Fruit fly (Drosophila melanogaster) whole organism, prepupa: ENCODE results near the gene GluRIIB.

ENCODE experiments used
- Blimp-1 ChIP-seq: fragments of 200-800 bp; sonication (Bioruptor generic); optimal IDR thresholded peaks from 3 replicates; lab custom pipeline; 2017; ENCODE audit warnings: missing biosample characterization, missing genetic modification characterization, mild to moderate bottlenecking, moderate library complexity, missing genetic modification reagents
- CG10631 ChIP-seq: fragments of 200-800 bp; sonication (Bioruptor generic); optimal IDR thresholded peaks from 2 replicates; lab custom pipeline; 2016; ENCODE audit warnings: missing biosample characterization, missing genetic modification characterization
- CG10669 ChIP-seq: fragments of 200-800 bp; sonication (Bioruptor generic); optimal IDR thresholded peaks from 3 replicates; lab custom pipeline; 2018; ENCODE audit warnings: missing biosample characterization, mild to moderate bottlenecking, missing genetic modification characterization, moderate library complexity
- CG11762 ChIP-seq: fragments of 200-800 bp; sonication (Bioruptor generic); optimal IDR thresholded peaks from 3 replicates; lab custom pipeline; 2016; ENCODE audit warnings: missing biosample characterization, missing genetic modification characterization; ENCODE audit not compliant: insufficient read depth
- CG1621 ChIP-seq: fragments of 200-800 bp; sonication (Bioruptor generic); optimal IDR thresholded peaks from 3 replicates; lab custom pipeline; 2018; ENCODE audit warnings: missing biosample characterization, mild to moderate bottlenecking, missing genetic modification characterization
- CG16779 ChIP-seq: fragments of 200-800 bp; sonication (Bioruptor generic); optimal IDR thresholded peaks from 3 replicates; lab custom pipeline; 2017; ENCODE audit warnings: missing biosample characterization, mild to moderate bottlenecking, missing genetic modification characterization
- CG3032 ChIP-seq: fragments of 200-800 bp; optimal IDR thresholded peaks from 2 replicates; lab custom pipeline; 2019; ENCODE audit warnings: missing biosample characterization, mild to moderate bottlenecking, missing genetic modification characterization, moderate library complexity
- CG31627 ChIP-seq: fragments of 200-800 bp; sonication (Bioruptor generic); optimal IDR thresholded peaks from 3 replicates; lab custom pipeline; 2016; ENCODE audit warnings: missing biosample characterization, missing genetic modification characterization
- CG32006 ChIP-seq: fragments of 200-800 bp; sonication (Bioruptor generic); optimal IDR thresholded peaks from 3 replicates; lab custom pipeline; 2017; ENCODE audit warnings: missing biosample characterization, mild to moderate bottlenecking, missing genetic modification characterization
- CG34406 ChIP-seq: fragments of 200-800 bp; sonication (Bioruptor generic); optimal IDR thresholded peaks from 3 replicates; lab custom pipeline; 2016; ENCODE audit warnings: missing biosample characterization, missing genetic modification characterization
- CG3919 ChIP-seq: fragments of 200-800 bp; sonication (Bioruptor generic); optimal IDR thresholded peaks from 3 replicates; lab custom pipeline; 2016; ENCODE audit warnings: missing biosample characterization, missing genetic modification characterization
- CG4318 ChIP-seq: fragments of 200-800 bp; sonication (Bioruptor generic); optimal IDR thresholded peaks from 3 replicates; lab custom pipeline; 2017; ENCODE audit warnings: missing biosample characterization, mild to moderate bottlenecking, missing genetic modification characterization
- CG6163 ChIP-seq: fragments of 200-800 bp; sonication (Bioruptor generic); IDR thresholded peaks from 3 replicates; pipeline ENCODE4 v1.3.6; 2022; ENCODE audit warnings: missing biosample characterization, missing genetic modification characterization
- CG6792 ChIP-seq: fragments of 200-800 bp; sonication (Bioruptor generic); optimal IDR thresholded peaks from 3 replicates; lab custom pipeline; 2016; ENCODE audit warnings: missing biosample characterization, missing genetic modification characterization
- CG6808 ChIP-seq: fragments of 200-800 bp; sonication (Bioruptor generic); optimal IDR thresholded peaks from 3 replicates; lab custom pipeline; 2017; ENCODE audit warnings: missing biosample characterization, missing genetic modification characterization, mild to moderate bottlenecking, moderate library complexity, missing genetic modification reagents
- CG7368 ChIP-seq: fragments of 200-800 bp; sonication (Bioruptor generic); optimal IDR thresholded peaks from 3 replicates; lab custom pipeline; 2016; ENCODE audit warnings: missing biosample characterization, missing genetic modification characterization
- CG8119 ChIP-seq: fragments of 200-800 bp; sonication (Bioruptor generic); IDR thresholded peaks from 3 replicates; pipeline ENCODE4 v1.3.6; 2022; ENCODE audit warnings: missing biosample characterization, missing genetic modification characterization
- CG8632 ChIP-seq: fragments of 200-800 bp; sonication (Bioruptor generic); optimal IDR thresholded peaks from 3 replicates; lab custom pipeline; 2016; ENCODE audit warnings: missing biosample characterization, missing genetic modification characterization
- CG9139 ChIP-seq: fragments of 200-800 bp; sonication (Bioruptor generic); optimal IDR thresholded peaks from 3 replicates; lab custom pipeline; 2017; ENCODE audit warnings: missing biosample characterization, mild to moderate bottlenecking, missing genetic modification characterization
- Eip78C ChIP-seq: fragments of 200-800 bp; sonication (Bioruptor generic); peaks from one replicate; lab custom pipeline; 2016; ENCODE audit warnings: missing biosample characterization, missing genetic modification characterization
- Ets21C ChIP-seq: fragments of 200-800 bp; sonication (Bioruptor generic); optimal IDR thresholded peaks from 3 replicates; lab custom pipeline; 2016; ENCODE audit warnings: missing biosample characterization, missing genetic modification characterization
- Hr38 ChIP-seq: sonication (Bioruptor generic); optimal IDR thresholded peaks from 2 replicates; lab custom pipeline; 2016; ENCODE audit warnings: missing biosample characterization, missing genetic modification characterization
- Hr39 ChIP-seq: fragments of 200-800 bp; sonication (Bioruptor generic); optimal IDR thresholded peaks from 2 replicates; lab custom pipeline; 2016; ENCODE audit warnings: missing biosample characterization, missing genetic modification characterization
- Lpt ChIP-seq: fragments of 200-800 bp; sonication (Bioruptor generic); optimal IDR thresholded peaks from 3 replicates; lab custom pipeline; 2016; ENCODE audit warnings: missing biosample characterization, missing genetic modification characterization
- Met ChIP-seq: fragments of 200-800 bp; sonication (Bioruptor generic); optimal IDR thresholded peaks from 3 replicates; lab custom pipeline; 2016; ENCODE audit warnings: missing biosample characterization, missing genetic modification characterization
- OdsH ChIP-seq: fragments of 200-800 bp; sonication (Bioruptor generic); optimal IDR thresholded peaks from 3 replicates; lab custom pipeline; 2016; ENCODE audit warnings: missing biosample characterization, missing genetic modification characterization
- Smox ChIP-seq: fragments of 200-800 bp; sonication (Bioruptor generic); optimal IDR thresholded peaks from 3 replicates; lab custom pipeline; 2016; ENCODE audit warnings: missing biosample characterization, missing genetic modification characterization
- Sox102F ChIP-seq: fragments of 200-800 bp; sonication (Bioruptor generic); optimal IDR thresholded peaks from 2 replicates; lab custom pipeline; 2016; ENCODE audit warnings: missing biosample characterization, mild to moderate bottlenecking, missing genetic modification characterization
- Sox14 ChIP-seq: fragments of 200-800 bp; sonication (Bioruptor generic); optimal IDR thresholded peaks from 3 replicates; lab custom pipeline; 2016; ENCODE audit warnings: missing biosample characterization, missing genetic modification characterization
- Sox15 ChIP-seq: fragments of 200-800 bp; sonication (Bioruptor generic); optimal IDR thresholded peaks from 3 replicates; lab custom pipeline; 2016; ENCODE audit warnings: missing biosample characterization, missing genetic modification characterization
- achi ChIP-seq: fragments of 200-800 bp; sonication (Bioruptor generic); optimal IDR thresholded peaks from 3 replicates; lab custom pipeline; 2016; ENCODE audit warnings: missing biosample characterization, missing genetic modification characterization
- cyc ChIP-seq: fragments of 200-800 bp; sonication (Bioruptor generic); optimal IDR thresholded peaks from 3 replicates; lab custom pipeline; 2016; ENCODE audit warnings: missing biosample characterization, missing genetic modification characterization
- dac ChIP-seq: fragments of 200-800 bp; sonication (Bioruptor generic); optimal IDR thresholded peaks from 2 replicates; lab custom pipeline; 2017; ENCODE audit warnings: missing biosample characterization, mild to moderate bottlenecking, missing genetic modification characterization
- dsx ChIP-seq: fragments of 200-800 bp; optimal IDR thresholded peaks from 3 replicates; lab custom pipeline; 2019; ENCODE audit warnings: missing biosample characterization, mild to moderate bottlenecking, missing genetic modification characterization, moderate library complexity; ENCODE audit not compliant: poor library complexity, severe bottlenecking
- eg ChIP-seq: fragments of 200-800 bp; sonication (Bioruptor generic); IDR thresholded peaks from 3 replicates; pipeline ENCODE4 v1.3.6; 2022; ENCODE audit warnings: missing biosample characterization, missing genetic modification characterization
- esn ChIP-seq: fragments of 200-800 bp; sonication (Bioruptor generic); optimal IDR thresholded peaks from 2 replicates; lab custom pipeline; 2016; ENCODE audit warnings: missing biosample characterization, mild to moderate bottlenecking, missing genetic modification characterization, moderate library complexity
- fd59A ChIP-seq: fragments of 200-800 bp; sonication (Bioruptor generic); optimal IDR thresholded peaks from 2 replicates; lab custom pipeline; 2017; ENCODE audit warnings: missing biosample characterization, mild to moderate bottlenecking, missing genetic modification characterization, missing genetic modification reagents
- fd85E ChIP-seq: fragments of 200-800 bp; sonication (Bioruptor generic); optimal IDR thresholded peaks from 3 replicates; lab custom pipeline; 2016; ENCODE audit warnings: missing biosample characterization, missing genetic modification characterization
- fkh ChIP-seq: fragments of 200-800 bp; sonication (Bioruptor generic); optimal IDR thresholded peaks from 3 replicates; lab custom pipeline; 2017; ENCODE audit warnings: missing biosample characterization, mild to moderate bottlenecking, missing genetic modification characterization, moderate library complexity
- lz ChIP-seq: fragments of 200-800 bp; sonication (Bioruptor generic); optimal IDR thresholded peaks from 3 replicates; lab custom pipeline; 2016; ENCODE audit warnings: missing biosample characterization, missing genetic modification characterization
- net ChIP-seq: fragments of 200-800 bp; sonication (Bioruptor generic); optimal IDR thresholded peaks from 3 replicates; lab custom pipeline; 2016; ENCODE audit warnings: missing biosample characterization, missing genetic modification characterization
- pdm3 ChIP-seq: fragments of 200-800 bp; sonication (Bioruptor generic); optimal IDR thresholded peaks from 3 replicates; lab custom pipeline; 2016; ENCODE audit warnings: missing biosample characterization, missing genetic modification characterization
- salr ChIP-seq, 2 experiments: fragments of 200-800 bp; sonication (Bioruptor generic); optimal IDR thresholded peaks; 3 replicates each; lab custom pipeline; 2016 to 2018; ENCODE audit warnings: missing biosample characterization in 2 of 2, missing genetic modification characterization in 2 of 2, mild to moderate bottlenecking in 1 of 2
- spab ChIP-seq: fragments of 200-800 bp; sonication (Bioruptor generic); optimal IDR thresholded peaks from 2 replicates; lab custom pipeline; 2017; ENCODE audit warnings: missing biosample characterization, mild to moderate bottlenecking, missing genetic modification characterization, missing genetic modification reagents
- ss ChIP-seq, 2 experiments: fragments of 200-800 bp; sonication (Bioruptor generic); optimal IDR thresholded peaks; 2 replicates in 1 of 2; 3 replicates in 1 of 2; lab custom pipeline; 2017 to 2018; ENCODE audit warnings: mild to moderate bottlenecking in 2 of 2, missing biosample characterization in 2 of 2, missing genetic modification characterization in 2 of 2, moderate library complexity in 1 of 2
- svp ChIP-seq: fragments of 200-800 bp; sonication (Bioruptor generic); peaks from one replicate; lab custom pipeline; 2016; ENCODE audit warnings: missing biosample characterization, missing genetic modification characterization
- topi ChIP-seq: fragments of 200-800 bp; sonication (Bioruptor generic); optimal IDR thresholded peaks from 3 replicates; lab custom pipeline; 2016; ENCODE audit warnings: missing biosample characterization, missing genetic modification characterization
- vri ChIP-seq: fragments of 200-800 bp; sonication (Bioruptor generic); optimal IDR thresholded peaks from 3 replicates; lab custom pipeline; 2016; ENCODE audit warnings: missing biosample characterization, mild to moderate bottlenecking, missing genetic modification characterization

Gene GluRIIB

DNA sequence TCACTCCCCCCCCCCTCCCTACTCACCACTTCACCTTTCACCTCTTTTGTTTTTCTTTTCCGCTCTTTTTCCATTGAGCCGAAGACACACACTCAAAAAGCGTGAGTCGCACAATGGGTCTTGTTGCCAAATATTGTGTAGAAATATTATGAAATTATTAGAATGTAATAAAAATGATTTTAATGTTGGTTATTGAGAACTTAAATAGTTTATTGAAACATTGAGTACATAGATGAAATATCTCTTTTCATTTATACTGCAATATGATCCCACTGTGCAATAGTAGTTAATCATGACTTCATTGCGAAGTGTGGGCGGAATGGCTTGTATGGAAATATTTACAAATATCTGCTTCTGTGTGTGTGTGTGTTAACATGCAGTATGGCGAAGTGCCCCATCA lies 8.0 kb downstream of the GluRIIB start (continued):
- TF ChIP-seq Smox (no peak), esn (no peak), CG16779 (tag; lab: Kevin White, UChicago) (no peak), Sox102F (GFP tag; lab: Kevin White, UChicago) (no peak), ss (GFP tag; optimal IDR thresholded peaks at IDR 0.05; lab: Kevin White, UChicago) (peak in 1 of 2 experiments; percentile 21), OdsH (GFP tag; lab: Kevin White, UChicago) (peak; percentile 46), Sox15 (GFP tag; lab: Kevin White, UChicago) (peak; percentile 18), achi (GFP tag; lab: Kevin White, UChicago) (peak; percentile 37), CG10631 (GFP tag; lab: Kevin White, UChicago) (peak; percentile 52), lz (GFP tag; lab: Kevin White, UChicago) (no peak), CG11762 (GFP tag; lab: Kevin White, UChicago) (peak; percentile 4), CG7368 (GFP tag; lab: Kevin White, UChicago) (peak; percentile 2), CG6792 (GFP tag; lab: Kevin White, UChicago) (peak; percentile 35), eg (GFP tag; lab: Robert Waterston, UW) (peak; percentile 91), CG1621 (tag; lab: Kevin White, UChicago) (peak; percentile 41), fd85E (GFP tag; lab: Kevin White, UChicago) (no peak), CG6808 (peak; percentile 8), CG8632 (peak; percentile 42), CG10669 (GFP tag; lab: Kevin White, UChicago) (peak; percentile 58), Met (GFP tag; lab: Kevin White, UChicago) (no peak), CG9139 (peak; percentile 20), Ets21C (GFP tag; lab: Kevin White, UChicago) (no peak), Hr38 (GFP tag; lab: Kevin White, UChicago) (no peak)

- TF ChIP-seq fkh (GFP tag; lab: Kevin White, UChicago) (no peak), spab (peak; percentile 13), Sox15 (GFP tag; lab: Kevin White, UChicago) (no peak), CG32006 (GFP tag; lab: Kevin White, UChicago) (peak; percentile 57), Hr38 (GFP tag; lab: Kevin White, UChicago) (no peak), CG7368 (GFP tag; lab: Kevin White, UChicago) (peak; percentile 21), CG8632 (no peak), vri (no peak), dac (GFP tag; lab: Kevin White, UChicago) (no peak), CG8119 (peak; percentile 60; the same call in 2 of the 3 replicates), svp (GFP tag; lab: Kevin White, UChicago) (peak; percentile 69), CG1621 (tag; lab: Kevin White, UChicago) (peak; percentile 18), CG16779 (tag; lab: Kevin White, UChicago) (no peak), Smox (peak; percentile 37), Hr39 (GFP tag; lab: Kevin White, UChicago) (peak; percentile 56), CG10631 (GFP tag; lab: Kevin White, UChicago) (peak; percentile 53), CG3032 (no peak), lz (GFP tag; lab: Kevin White, UChicago) (peak; percentile 40), dsx (peak; percentile 45), Ets21C (GFP tag; lab: Kevin White, UChicago) (peak; percentile 15), Lpt (GFP tag; lab: Kevin White, UChicago) (no peak), CG3919 (GFP tag; lab: Kevin White, UChicago) (peak; percentile 49), CG34406 (peak; percentile 12), pdm3 (GFP tag; lab: Kevin White, UChicago) (peak; percentile 32), fd59A (GFP tag; lab: Kevin White, UChicago) (peak; percentile 36), topi (peak; percentile 25), Blimp-1 (no peak), achi (GFP tag; lab: Kevin White, UChicago) (peak; percentile 31), CG11762 (GFP tag; lab: Kevin White, UChicago) (peak; percentile 10), cyc (GFP tag; lab: Kevin White, UChicago) (peak; percentile 29), salr (GFP tag; optimal IDR thresholded peaks at IDR 0.05; lab: Kevin White, UChicago) (peak in 1 of 2 experiments; percentile 26), OdsH (GFP tag; lab: Kevin White, UChicago) (peak; percentile 58), CG31627 (peak; percentile 56), net (GFP tag; lab: Kevin White, UChicago) (no peak), Eip78C (peak; percentile 82), Sox14 (GFP tag; lab: Kevin White, UChicago) (peak; percentile 43), CG4318 (peak; percentile 33), CG6163 (GFP tag; lab: Robert Waterston, UW) (peak; percentile 55; the same call in 2 of the 3 replicates)
Observed at dm6 chr2L:5569503-5569902, 10.4 kb downstream of the GluRIIB start.
